Fruit fly (Drosophila melanogaster) whole organism, prepupa: ENCODE results near the gene prt.

ENCODE experiments used
- Blimp-1 ChIP-seq: fragments of 200-800 bp; sonication (Bioruptor generic); optimal IDR thresholded peaks from 3 replicates; lab custom pipeline; 2017; ENCODE audit warnings: missing biosample characterization, missing genetic modification characterization, mild to moderate bottlenecking, moderate library complexity, missing genetic modification reagents
- CG6854 ChIP-seq: fragments of 200-800 bp; sonication (Bioruptor generic); optimal IDR thresholded peaks from 2 replicates; lab custom pipeline; 2017; ENCODE audit warnings: missing biosample characterization, mild to moderate bottlenecking, missing genetic modification characterization
- CG9139 ChIP-seq: fragments of 200-800 bp; sonication (Bioruptor generic); optimal IDR thresholded peaks from 3 replicates; lab custom pipeline; 2017; ENCODE audit warnings: missing biosample characterization, mild to moderate bottlenecking, missing genetic modification characterization
- Ets21C ChIP-seq: fragments of 200-800 bp; sonication (Bioruptor generic); optimal IDR thresholded peaks from 3 replicates; lab custom pipeline; 2016; ENCODE audit warnings: missing biosample characterization, missing genetic modification characterization
- Hr38 ChIP-seq: sonication (Bioruptor generic); optimal IDR thresholded peaks from 2 replicates; lab custom pipeline; 2016; ENCODE audit warnings: missing biosample characterization, missing genetic modification characterization
- OdsH ChIP-seq: fragments of 200-800 bp; sonication (Bioruptor generic); optimal IDR thresholded peaks from 3 replicates; lab custom pipeline; 2016; ENCODE audit warnings: missing biosample characterization, missing genetic modification characterization
- fkh ChIP-seq: fragments of 200-800 bp; sonication (Bioruptor generic); optimal IDR thresholded peaks from 3 replicates; lab custom pipeline; 2017; ENCODE audit warnings: missing biosample characterization, mild to moderate bottlenecking, missing genetic modification characterization, moderate library complexity
- topi ChIP-seq: fragments of 200-800 bp; sonication (Bioruptor generic); optimal IDR thresholded peaks from 3 replicates; lab custom pipeline; 2016; ENCODE audit warnings: missing biosample characterization, missing genetic modification characterization

DNA sequence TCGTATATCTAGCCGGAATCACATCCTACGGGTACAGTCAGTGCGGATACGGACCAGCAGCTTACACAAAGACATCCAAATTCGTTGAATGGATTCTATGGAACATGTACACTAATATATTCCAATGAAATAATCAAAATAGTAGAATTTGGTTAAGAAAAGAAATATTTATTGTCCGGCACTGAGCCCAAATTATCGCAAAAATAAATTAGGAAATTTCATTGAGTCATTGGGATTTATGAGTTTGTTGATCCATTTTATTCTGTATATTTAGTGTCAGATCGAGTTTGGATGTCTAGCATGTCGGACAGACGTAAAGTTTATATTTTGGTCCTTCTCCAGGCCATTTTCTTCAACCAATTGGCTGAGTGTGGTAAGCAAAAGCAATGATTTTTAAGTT lies 15.1 kb downstream of the prt start, which contains the start of gene CG18754:
- TF ChIP-seq OdsH (GFP tag; lab: Kevin White, UChicago) (no peak), Ets21C (GFP tag; lab: Kevin White, UChicago) (no peak), fkh (GFP tag; lab: Kevin White, UChicago) (no peak), Blimp-1 (GFP tag; lab: Kevin White, UChicago) (no peak), Hr38 (GFP tag; lab: Kevin White, UChicago) (no peak), topi (GFP tag; lab: Kevin White, UChicago) (no peak), CG9139 (GFP tag; lab: Kevin White, UChicago) (no peak), CG6854 (GFP tag; lab: Kevin White, UChicago) (no peak)
